Worm (Caenorhabditis elegans): ENCODE data around the gene Y75B8A.33.

Gene Y75B8A.33

ce11 chrIII:12370011-12370506 is 2.9 kb upstream of the Y75B8A.33 start, which contains the start of gene rpt-6 (continued):
- no peak for TF ChIP-seq lin-39 (tag; optimal IDR thresholded peaks at IDR 0.05)
- TF ChIP-seq unc-62 (GFP tag; optimal IDR thresholded peaks at IDR 0.05), result no peak
- no peak for TF ChIP-seq zag-1 (tag; optimal IDR thresholded peaks at IDR 0.05)
- TF ChIP-seq unc-39 (tag; optimal IDR thresholded peaks at IDR 0.05), result no peak
- TF ChIP-seq sem-4 (tag; optimal IDR thresholded peaks at IDR 0.05), result no peak
- no peak for TF ChIP-seq nhr-21 (tag; optimal IDR thresholded peaks at IDR 0.05)
- no peak for TF ChIP-seq nhr-237 (tag; optimal IDR thresholded peaks at IDR 0.05)
- no peak for TF ChIP-seq ceh-82 (tag; optimal IDR thresholded peaks at IDR 0.05)
- TF ChIP-seq ZK546.5 (tag; optimal IDR thresholded peaks at IDR 0.05), result no peak
- TF ChIP-seq dmd-4 (tag; optimal IDR thresholded peaks at IDR 0.05), result no peak
- TF ChIP-seq sma-9 (GFP tag; optimal IDR thresholded peaks at IDR 0.05), result peak; percentile 67
- TF ChIP-seq sma-9 (tag; optimal IDR thresholded peaks at IDR 0.05), result no peak
- TF ChIP-seq aly-2 (tag; optimal IDR thresholded peaks at IDR 0.05), result no peak
- peak; percentile 17 for TF ChIP-seq nhr-6 (tag; optimal IDR thresholded peaks at IDR 0.05)
- TF ChIP-seq ztf-1 (GFP tag; conservative IDR thresholded peaks at IDR 0.05), result no peak

DNA sequence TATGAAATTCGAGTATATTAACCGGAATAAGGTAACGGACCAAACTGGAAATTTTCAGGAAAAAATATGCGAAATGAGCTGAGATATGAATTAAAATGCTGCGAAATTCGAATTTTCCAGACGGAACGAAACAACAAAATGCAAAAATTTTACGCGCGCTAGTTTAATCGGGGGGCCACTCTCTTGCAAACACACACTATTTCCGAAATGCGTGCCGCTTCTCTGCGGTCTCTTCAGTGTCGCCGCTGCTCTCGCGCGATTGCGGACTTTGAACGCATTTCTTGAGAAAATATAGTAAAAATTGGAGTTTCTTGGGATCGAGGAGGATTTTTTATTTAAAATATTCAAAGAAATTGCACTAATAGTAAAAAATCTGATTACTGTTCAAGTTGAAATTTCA is 2.3 kb upstream of the Y75B8A.33 start:
- peak; percentile 2 for TF ChIP-seq nhr-129 (tag; optimal IDR thresholded peaks at IDR 0.05)
- TF ChIP-seq mbf-1 (tag; optimal IDR thresholded peaks at IDR 0.05), result peak; percentile 15
- TF ChIP-seq sem-4 (tag; optimal IDR thresholded peaks at IDR 0.05), result peak; percentile 56
- peak; percentile 3 for TF ChIP-seq gmeb-1 (tag; optimal IDR thresholded peaks at IDR 0.05)
- TF ChIP-seq ama-1 (optimal IDR thresholded peaks at IDR 0.05), result no peak
- TF ChIP-seq nhr-77 (tag; optimal IDR thresholded peaks at IDR 0.05), result no peak
- no peak for TF ChIP-seq crh-2 (tag; optimal IDR thresholded peaks at IDR 0.05)
- peak; percentile 68 for TF ChIP-seq unc-55 (GFP tag; optimal IDR thresholded peaks at IDR 0.05)
- peak; percentile 75 for TF ChIP-seq lin-11 (tag; optimal IDR thresholded peaks at IDR 0.05)
- TF ChIP-seq ztf-11 (tag; optimal IDR thresholded peaks at IDR 0.05), result no peak
- no peak for TF ChIP-seq nhr-21 (tag; optimal IDR thresholded peaks at IDR 0.05)

- TF ChIP-seq nhr-6 (tag; optimal IDR thresholded peaks at IDR 0.05) (peak; percentile 19), mdl-1 (tag; optimal IDR thresholded peaks at IDR 0.05) (peak; percentile 29 to 62), unc-39 (tag; optimal IDR thresholded peaks at IDR 0.05) (no peak), ZK546.5 (tag; optimal IDR thresholded peaks at IDR 0.05) (no peak), gmeb-1 (tag; optimal IDR thresholded peaks at IDR 0.05) (peak; percentile 47), fos-1 (tag; optimal IDR thresholded peaks at IDR 0.05) (peak; percentile 7), lin-39 (tag; optimal IDR thresholded peaks at IDR 0.05) (no peak), lin-11 (tag; optimal IDR thresholded peaks at IDR 0.05) (peak; percentile 8), ceh-16 (tag; optimal IDR thresholded peaks at IDR 0.05) (no peak), peb-1 (tag; optimal IDR thresholded peaks at IDR 0.05) (no peak), nhr-21 (tag; optimal IDR thresholded peaks at IDR 0.05) (peak; percentile 8), blmp-1 (tag; optimal IDR thresholded peaks at IDR 0.05; ENCODE audit: insufficient read depth) (peak; percentile 10), skn-1 (tag; optimal IDR thresholded peaks at IDR 0.05) (no peak), nhr-129 (tag; optimal IDR thresholded peaks at IDR 0.05) (peak; percentile 51), lin-13 (GFP tag; optimal IDR thresholded peaks at IDR 0.05) (peak; percentile 77), dmd-4 (tag; optimal IDR thresholded peaks at IDR 0.05) (no peak), alr-1 (tag; optimal IDR thresholded peaks at IDR 0.05) (no peak), nhr-11 (tag; optimal IDR thresholded peaks at IDR 0.05) (no peak), sma-3 (GFP tag; optimal IDR thresholded peaks at IDR 0.05) (peak; percentile 17), zag-1 (tag; optimal IDR thresholded peaks at IDR 0.05) (peak; percentile 9), nhr-12 (tag; optimal IDR thresholded peaks at IDR 0.05) (no peak), nhr-25 (tag; optimal IDR thresholded peaks at IDR 0.05) (peak; percentile 62), ztf-4 (tag; optimal IDR thresholded peaks at IDR 0.05) (no peak), elt-3 (tag; optimal IDR thresholded peaks at IDR 0.05) (no peak), R02D3.7 (tag; optimal IDR thresholded peaks at IDR 0.05) (no peak), Y55F3AM.14 (GFP tag; optimal IDR thresholded peaks at IDR 0.05) (no peak), nhr-23 (tag; optimal IDR thresholded peaks at IDR 0.05) (no peak), unc-62 (GFP tag; optimal IDR thresholded peaks at IDR 0.05) (no peak), C34F6.9 (tag; optimal IDR thresholded peaks at IDR 0.05) (peak; percentile 73), nhr-77 (tag; optimal IDR thresholded peaks at IDR 0.05) (no peak), ztf-1 (GFP tag; conservative IDR thresholded peaks at IDR 0.05) (no peak), nhr-237 (tag; optimal IDR thresholded peaks at IDR 0.05) (no peak), sma-9 (GFP tag; optimal IDR thresholded peaks at IDR 0.05) (peak; percentile 48), sma-9 (tag; optimal IDR thresholded peaks at IDR 0.05) (no peak), lsy-2 (tag; optimal IDR thresholded peaks at IDR 0.05) (peak in 1 of 2 experiments; percentile 65), aly-2 (tag; optimal IDR thresholded peaks at IDR 0.05) (no peak), elt-1 (tag; optimal IDR thresholded peaks at IDR 0.05) (no peak), sem-4 (tag; optimal IDR thresholded peaks at IDR 0.05) (peak; percentile 63), mbf-1 (tag; optimal IDR thresholded peaks at IDR 0.05) (no peak), nhr-10 (tag; optimal IDR thresholded peaks at IDR 0.05) (no peak), ceh-82 (tag; optimal IDR thresholded peaks at IDR 0.05) (no peak), crh-2 (tag; optimal IDR thresholded peaks at IDR 0.05) (peak; percentile 9), ztf-11 (tag; optimal IDR thresholded peaks at IDR 0.05) (no peak)
Observed at ce11 chrIII:12368462-12369306, 1.5 kb upstream of the Y75B8A.33 start, which contains the start of gene his-72. his-72 (minus strand) TSS chrIII:12369050.

Data from whole organism, L2 larva.